Worm (Caenorhabditis elegans) whole organism, L3 larva: ENCODE measurements around the gene M163.7.

Experiments
- nhr-28 ChIP-seq: fragments of 150-350 bp; optimal IDR thresholded peaks from 2 replicates; lab custom pipeline; 2014; ENCODE audit warnings: missing biosample characterization, missing genetic modification characterization
- unc-39 ChIP-seq: sonication (generic microtip); optimal IDR thresholded peaks from 4 replicates; lab custom pipeline; 2017; ENCODE audit warnings: missing biosample characterization, missing genetic modification characterization
- ztf-4 ChIP-seq: fragments of 150-350 bp; optimal IDR thresholded peaks from 2 replicates; lab custom pipeline; 2014; ENCODE audit warnings: missing biosample characterization, missing genetic modification characterization

DNA sequence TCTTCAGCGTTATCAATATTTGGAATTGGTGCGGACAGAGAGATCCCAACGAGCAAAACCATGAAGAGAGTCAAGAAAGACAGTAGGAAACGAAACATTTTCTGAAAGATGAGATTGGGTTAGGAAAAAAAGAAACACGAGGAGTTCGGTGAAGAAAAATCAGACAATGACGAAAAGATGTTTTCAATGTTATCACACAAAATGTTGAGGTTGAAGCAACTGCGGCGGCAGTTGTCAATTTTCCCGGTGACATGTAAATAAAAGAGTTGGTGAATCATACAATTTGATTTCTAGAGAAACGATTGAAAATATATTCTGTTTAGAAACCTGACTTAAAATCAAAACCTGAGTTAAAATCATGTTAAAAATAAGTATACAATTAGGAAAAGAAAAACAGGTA lies 10.9 kb upstream of the M163.7 start, which contains the start of gene F23D12.7:
- TF ChIP-seq ztf-4 (tag; lab: Kevin White, UChicago) = no peak
- no peak for TF ChIP-seq nhr-28 (tag; lab: Kevin White, UChicago)
- TF ChIP-seq unc-39 (tag; lab: Kevin White, UChicago) = no peak
